Worm (Caenorhabditis elegans): Measurements from ENCODE around the gene gna-1.

gna-1 gene

ce11 chrV:10355773-10356335 is 35.9 kb upstream of the gna-1 start, which contains the start of gene sluh-7 (continued):
- TF ChIP-seq madf-10 (tag; optimal IDR thresholded peaks at IDR 0.05): peak; percentile 47
- no peak for TF ChIP-seq repo-1 (tag; optimal IDR thresholded peaks at IDR 0.05)
- TF ChIP-seq attf-3 (GFP tag; conservative IDR thresholded peaks at IDR 0.05): no peak
- no peak for TF ChIP-seq hrde-1 (tag; optimal IDR thresholded peaks at IDR 0.05; ENCODE audit: borderline replicate concordance)
- no peak for TF ChIP-seq F57C9.4 (tag; optimal IDR thresholded peaks at IDR 0.05)
- TF ChIP-seq cebp-2 (GFP tag; IDR thresholded peaks at IDR 0.05): no peak
- no peak for TF ChIP-seq die-1 (tag; optimal IDR thresholded peaks at IDR 0.05)
- TF ChIP-seq T07F8.4 (tag; optimal IDR thresholded peaks at IDR 0.05): no peak
- TF ChIP-seq T26A5.8 (tag; optimal IDR thresholded peaks at IDR 0.05): no peak
- TF ChIP-seq nfya-2 (GFP tag; IDR thresholded peaks at IDR 0.05): no peak
- TF ChIP-seq nhr-179 (tag; optimal IDR thresholded peaks at IDR 0.05): no peak
- no peak for TF ChIP-seq hlh-26 (GFP tag; conservative IDR thresholded peaks at IDR 0.05)
- no peak for TF ChIP-seq hsf-1 (GFP tag; IDR thresholded peaks at IDR 0.05)
- no peak for TF ChIP-seq ceh-58 (GFP tag; IDR thresholded peaks at IDR 0.05)
- TF ChIP-seq attf-6 (GFP tag; IDR thresholded peaks at IDR 0.05): no peak
- TF ChIP-seq K11D2.4 (GFP tag; IDR thresholded peaks at IDR 0.05): 0 out of 2 replicates have a peak, but pooled peaks have one; percentile 39
- no peak for TF ChIP-seq lag-1 (GFP tag; IDR thresholded peaks at IDR 0.05)
- no peak for TF ChIP-seq C06A6.2 (GFP tag; conservative IDR thresholded peaks at IDR 0.05)
- no peak for TF ChIP-seq nfya-1 (tag; optimal IDR thresholded peaks at IDR 0.05; ENCODE audit: borderline replicate concordance, insufficient read depth)
- TF ChIP-seq aptf-2 (GFP tag; conservative IDR thresholded peaks at IDR 0.05): peak; percentile 29; the same call in 1 of the 2 replicates
- TF ChIP-seq egl-44 (GFP tag; IDR thresholded peaks at IDR 0.05): no peak
- TF ChIP-seq lin-26 (GFP tag; IDR thresholded peaks at IDR 0.05): no peak
- TF ChIP-seq F55B11.4 (tag; optimal IDR thresholded peaks at IDR 0.05; ENCODE audit: borderline replicate concordance, insufficient read depth): no peak
- TF ChIP-seq dpff-1 (tag; optimal IDR thresholded peaks at IDR 0.05): no peak
- TF ChIP-seq ets-4 (GFP tag; optimal IDR thresholded peaks at IDR 0.05): no peak
- no peak for TF ChIP-seq B0019.2 (GFP tag; conservative IDR thresholded peaks at IDR 0.05)
- peak; percentile 88 for TF ChIP-seq lin-54 (GFP tag; optimal IDR thresholded peaks at IDR 0.05)
- TF ChIP-seq rpc-1 (optimal IDR thresholded peaks at IDR 0.05): no peak
- no peak for TF ChIP-seq rpc-1 (tag; optimal IDR thresholded peaks at IDR 0.05)
- peak; percentile 35 for TF ChIP-seq K12H6.12 (tag; optimal IDR thresholded peaks at IDR 0.05)
- TF ChIP-seq snpc-4 (GFP tag; optimal IDR thresholded peaks at IDR 0.05): no peak
- peak in 3 of 4 experiments; percentile 24 to 61 (median 56) for TF ChIP-seq snpc-4 (tag; optimal IDR thresholded peaks at IDR 0.05)
- TF ChIP-seq ztf-26 (tag; optimal IDR thresholded peaks at IDR 0.05): no peak
- TF ChIP-seq ceh-100 (GFP tag; IDR thresholded peaks at IDR 0.05): 0 out of 2 replicates have a peak, but pooled peaks have one; percentile 28
- TF ChIP-seq lir-1 (GFP tag; conservative IDR thresholded peaks at IDR 0.05): peak; percentile 49; the same call in 1 of the 2 replicates
- peak; percentile 25 for TF ChIP-seq snpc-1.3 (tag; optimal IDR thresholded peaks at IDR 0.05; ENCODE audit: insufficient read depth)
- peak; percentile 34; the same call in 1 of the 2 replicates for TF ChIP-seq ekl-4 (GFP tag; IDR thresholded peaks at IDR 0.05)
- 0 out of 2 replicates have a peak, but pooled peaks have one; percentile 46 for TF ChIP-seq dox-1 (GFP tag; IDR thresholded peaks at IDR 0.05)
- TF ChIP-seq F23B12.7 (tag; optimal IDR thresholded peaks at IDR 0.05; ENCODE audit: insufficient read depth): no peak
- no peak for TF ChIP-seq let-526 (GFP tag; IDR thresholded peaks at IDR 0.05)
- peak in 1 of 2 experiments; percentile 37 for TF ChIP-seq rec-8 (tag; optimal IDR thresholded peaks at IDR 0.05)
- TF ChIP-seq snpc-1.1 (tag; optimal IDR thresholded peaks at IDR 0.05; ENCODE audit: insufficient read depth): no peak
- peak in 1 of 2 experiments; percentile 69 for TF ChIP-seq let-607 (tag; optimal IDR thresholded peaks at IDR 0.05)
- peak; percentile 65; the same call in 1 of the 2 replicates for TF ChIP-seq ztf-28 (GFP tag; IDR thresholded peaks at IDR 0.05)
- peak; percentile 60; the same call in 1 of the 2 replicates for TF ChIP-seq madf-6 (GFP tag; IDR thresholded peaks at IDR 0.05)
- peak; percentile 92 for TF ChIP-seq ZK185.1 (tag; optimal IDR thresholded peaks at IDR 0.05; ENCODE audit: poor library complexity, severe bottlenecking)
- no peak for TF ChIP-seq F10E7.11 (tag; optimal IDR thresholded peaks at IDR 0.05)
